Fruit fly (Drosophila melanogaster) whole organism, prepupa: ENCODE results near the gene Ube3a.

Source experiments
- Blimp-1 ChIP-seq: fragments of 200-800 bp; sonication (Bioruptor generic); optimal IDR thresholded peaks from 3 replicates; lab custom pipeline; 2017; ENCODE audit warnings: missing biosample characterization, missing genetic modification characterization, mild to moderate bottlenecking, moderate library complexity, missing genetic modification reagents
- CG8319 ChIP-seq: fragments of 200-800 bp; sonication (Bioruptor generic); optimal IDR thresholded peaks from 3 replicates; lab custom pipeline; 2016; ENCODE audit warnings: missing biosample characterization, missing genetic modification characterization
- Hr39 ChIP-seq: fragments of 200-800 bp; sonication (Bioruptor generic); optimal IDR thresholded peaks from 2 replicates; lab custom pipeline; 2016; ENCODE audit warnings: missing biosample characterization, missing genetic modification characterization
- Hr4 ChIP-seq: fragments of 200-800 bp; sonication (Bioruptor generic); optimal IDR thresholded peaks from 3 replicates; lab custom pipeline; 2016; ENCODE audit warnings: missing biosample characterization, missing genetic modification characterization
- Sox102F ChIP-seq: fragments of 200-800 bp; sonication (Bioruptor generic); optimal IDR thresholded peaks from 2 replicates; lab custom pipeline; 2016; ENCODE audit warnings: missing biosample characterization, mild to moderate bottlenecking, missing genetic modification characterization
- Sox15 ChIP-seq: fragments of 200-800 bp; sonication (Bioruptor generic); optimal IDR thresholded peaks from 3 replicates; lab custom pipeline; 2016; ENCODE audit warnings: missing biosample characterization, missing genetic modification characterization
- dac ChIP-seq: fragments of 200-800 bp; sonication (Bioruptor generic); optimal IDR thresholded peaks from 2 replicates; lab custom pipeline; 2017; ENCODE audit warnings: missing biosample characterization, mild to moderate bottlenecking, missing genetic modification characterization

dm6 chr3L:11169299-11170181 is 40.8 kb downstream of the Ube3a start, which contains the start of the genes wls and Adck5:
- TF ChIP-seq Hr4 (GFP tag; lab: Kevin White, UChicago) = no peak
- TF ChIP-seq Sox15 (GFP tag; lab: Kevin White, UChicago) = no peak
- peak; percentile 35 for TF ChIP-seq CG8319 (GFP tag; lab: Kevin White, UChicago)
- TF ChIP-seq Sox102F (GFP tag; lab: Kevin White, UChicago) = peak; percentile 70
- no peak for TF ChIP-seq dac (GFP tag; lab: Kevin White, UChicago)
- peak; percentile 32 for TF ChIP-seq Hr39 (GFP tag; lab: Kevin White, UChicago)
- TF ChIP-seq Blimp-1 (GFP tag; lab: Kevin White, UChicago) = peak; percentile 62
